Fruit fly (Drosophila melanogaster) whole organism, embryonic: ENCODE measurements around the gene CG43255.
A peak's percentile ranks its signal among the peaks of the same experiment; 100 is the strongest.

Experiments
- B-H1 ChIP-seq: fragments of 200-800 bp; sonication (Bioruptor generic); IDR thresholded peaks from 3 replicates; pipeline ENCODE4 v1.3.6; 2022; ENCODE audit warnings: missing biosample characterization, missing genetic modification characterization
- BtbVII ChIP-seq: fragments of 200-800 bp; sonication (Bioruptor generic); optimal IDR thresholded peaks from 3 replicates; lab custom pipeline; 2017; ENCODE audit warnings: missing biosample characterization, mild to moderate bottlenecking, missing genetic modification characterization
- CG10959 ChIP-seq: fragments of 200-800 bp; sonication (Bioruptor generic); IDR thresholded peaks from 2 replicates; pipeline ENCODE4 v1.3.6; 2022; ENCODE audit warnings: missing biosample characterization, missing genetic modification characterization
- CG12219 ChIP-seq: fragments of 200-800 bp; sonication (Bioruptor generic); optimal IDR thresholded peaks from 3 replicates; lab custom pipeline; 2018; ENCODE audit warnings: missing biosample characterization, mild to moderate bottlenecking, missing genetic modification characterization
- CG12744 ChIP-seq: fragments of 200-800 bp; sonication (Bioruptor generic); optimal IDR thresholded peaks from 2 replicates; lab custom pipeline; 2016; ENCODE audit warnings: missing biosample characterization, missing genetic modification characterization
- CG12769 ChIP-seq: fragments of 200-800 bp; sonication (Bioruptor generic); optimal IDR thresholded peaks from 2 replicates; lab custom pipeline; 2019; ENCODE audit warnings: missing biosample characterization, mild to moderate bottlenecking, missing genetic modification characterization, moderate library complexity
- CG13424 ChIP-seq: fragments of 200-800 bp; sonication (Bioruptor generic); optimal IDR thresholded peaks from 2 replicates; lab custom pipeline; 2019; ENCODE audit warnings: missing biosample characterization, mild to moderate bottlenecking, missing genetic modification characterization, moderate library complexity
- CG13894 ChIP-seq: fragments of 200-800 bp; sonication (Bioruptor generic); optimal IDR thresholded peaks from 3 replicates; lab custom pipeline; 2018; ENCODE audit warnings: missing biosample characterization, mild to moderate bottlenecking, missing genetic modification characterization, moderate library complexity
- CG15073 ChIP-seq: fragments of 200-800 bp; sonication (Bioruptor generic); optimal IDR thresholded peaks from 2 replicates; lab custom pipeline; 2016; ENCODE audit warnings: missing biosample characterization, missing genetic modification characterization
- CG15514 ChIP-seq: fragments of 200-800 bp; sonication (Bioruptor generic); optimal IDR thresholded peaks from 3 replicates; lab custom pipeline; 2017; ENCODE audit warnings: missing biosample characterization, missing genetic modification characterization, mild to moderate bottlenecking, moderate library complexity, missing genetic modification reagents
- CG17359 ChIP-seq: fragments of 200-800 bp; sonication (Bioruptor generic); optimal IDR thresholded peaks from 3 replicates; lab custom pipeline; 2018; ENCODE audit warnings: missing biosample characterization, mild to moderate bottlenecking, missing genetic modification characterization, moderate library complexity
- CG17829 ChIP-seq: fragments of 200-800 bp; optimal IDR thresholded peaks from 2 replicates; lab custom pipeline; 2019; ENCODE audit warnings: missing biosample characterization, mild to moderate bottlenecking, missing genetic modification characterization, moderate library complexity
- CG18262 ChIP-seq: fragments of 200-800 bp; optimal IDR thresholded peaks from 3 replicates; lab custom pipeline; 2019; ENCODE audit warnings: missing biosample characterization, mild to moderate bottlenecking, missing genetic modification characterization, moderate library complexity
- CG18476 ChIP-seq: fragments of 200-800 bp; sonication (Bioruptor generic); optimal IDR thresholded peaks from 2 replicates; lab custom pipeline; 2016; ENCODE audit warnings: missing biosample characterization, mild to moderate bottlenecking, missing genetic modification characterization
- CG18599 ChIP-seq: fragments of 200-800 bp; sonication (Bioruptor generic); optimal IDR thresholded peaks from 3 replicates; lab custom pipeline; 2017; ENCODE audit warnings: missing biosample characterization, missing genetic modification characterization, mild to moderate bottlenecking, moderate library complexity, missing genetic modification reagents
- CG18764 ChIP-seq: fragments of 200-800 bp; sonication (Bioruptor generic); optimal IDR thresholded peaks from 3 replicates; lab custom pipeline; 2016; ENCODE audit warnings: missing biosample characterization, missing genetic modification characterization
- CG2199 ChIP-seq: fragments of 200-800 bp; sonication (Bioruptor generic); IDR thresholded peaks from 3 replicates; pipeline ENCODE4 v1.3.6; 2022; ENCODE audit warnings: missing biosample characterization, missing genetic modification characterization
- CG3163 ChIP-seq: fragments of 200-800 bp; sonication (Bioruptor generic); optimal IDR thresholded peaks from 3 replicates; lab custom pipeline; 2016; ENCODE audit warnings: missing biosample characterization, missing genetic modification characterization
- CG3726 ChIP-seq: fragments of 200-800 bp; sonication (Bioruptor generic); IDR thresholded peaks from 3 replicates; pipeline ENCODE4, ENCODE4 v1.3.6; 2022; ENCODE audit warnings: missing biosample characterization, missing genetic modification characterization
- CG3838 ChIP-seq: fragments of 200-800 bp; sonication (Bioruptor generic); optimal IDR thresholded peaks from 3 replicates; lab custom pipeline; 2016; ENCODE audit warnings: missing biosample characterization, missing genetic modification characterization
- CG4404 ChIP-seq: fragments of 200-800 bp; sonication (Bioruptor generic); IDR thresholded peaks from 2 replicates; pipeline ENCODE4 v1.3.6; 2022; ENCODE audit warnings: missing biosample characterization, missing genetic modification characterization
- CG5180 ChIP-seq: fragments of 200-800 bp; sonication (Bioruptor generic); optimal IDR thresholded peaks from 3 replicates; lab custom pipeline; 2017; ENCODE audit warnings: missing biosample characterization, missing genetic modification characterization, mild to moderate bottlenecking, moderate library complexity, missing genetic modification reagents
- CG7372 ChIP-seq: fragments of 200-800 bp; sonication (Bioruptor generic); IDR thresholded peaks from 2 replicates; pipeline ENCODE4 v1.3.6; 2022; ENCODE audit warnings: missing biosample characterization, missing genetic modification characterization
- CG8290 ChIP-seq, 3 experiments: fragments of 200-800 bp; sonication (Bioruptor generic); optimal IDR thresholded peaks; 2 replicates each; lab custom pipeline; 2016 to 2019; ENCODE audit warnings: missing biosample characterization in 3 of 3, missing genetic modification characterization in 3 of 3, mild to moderate bottlenecking in 2 of 3, moderate library complexity in 1 of 3
- CG8924 ChIP-seq: fragments of 200-800 bp; optimal IDR thresholded peaks from 3 replicates; lab custom pipeline; 2019; ENCODE audit warnings: missing biosample characterization, mild to moderate bottlenecking, missing genetic modification characterization, moderate library complexity
- CG9727 ChIP-seq: fragments of 200-800 bp; sonication (Bioruptor generic); optimal IDR thresholded peaks from 3 replicates; lab custom pipeline; 2017; ENCODE audit warnings: missing biosample characterization, mild to moderate bottlenecking, missing genetic modification characterization
- HLH3B ChIP-seq: fragments of 200-800 bp; sonication (Bioruptor generic); IDR thresholded peaks from 2 replicates; pipeline ENCODE4 v1.3.6; 2022; ENCODE audit warnings: missing biosample characterization, missing genetic modification characterization
- HLHmδ ChIP-seq: fragments of 200-800 bp; sonication (Bioruptor generic); optimal IDR thresholded peaks from 2 replicates; lab custom pipeline; 2018; ENCODE audit warnings: missing biosample characterization, mild to moderate bottlenecking, missing genetic modification characterization, moderate library complexity
- HmgD ChIP-seq: fragments of 200-800 bp; sonication (Bioruptor generic); optimal IDR thresholded peaks from 3 replicates; lab custom pipeline; 2016; ENCODE audit warnings: missing biosample characterization, missing genetic modification characterization
- Lim3 ChIP-seq: fragments of 200-800 bp; sonication (Bioruptor generic); IDR thresholded peaks from 2 replicates; pipeline ENCODE4 v1.3.6; 2022; ENCODE audit warnings: missing biosample characterization, missing genetic modification characterization
- NC2α ChIP-seq: fragments of 200-800 bp; sonication (Bioruptor generic); optimal IDR thresholded peaks from 2 replicates; lab custom pipeline; 2016; ENCODE audit warnings: missing biosample characterization, missing genetic modification characterization
- NFAT ChIP-seq: fragments of 200-800 bp; sonication (Bioruptor generic); IDR thresholded peaks from 2 replicates; pipeline ENCODE4 v1.3.6; 2022; ENCODE audit warnings: missing biosample characterization, missing genetic modification characterization
- Oaz ChIP-seq: fragments of 200-800 bp; sonication (Bioruptor generic); IDR thresholded peaks from 2 replicates; pipeline ENCODE4 v1.3.6; 2022; ENCODE audit warnings: missing biosample characterization, missing genetic modification characterization
- Vsx1 ChIP-seq: fragments of 200-800 bp; sonication (Bioruptor generic); optimal IDR thresholded peaks from 2 replicates; lab custom pipeline; 2017; ENCODE audit warnings: missing biosample characterization, mild to moderate bottlenecking, missing genetic modification characterization, missing genetic modification reagents
- Xbp1 ChIP-seq: fragments of 200-800 bp; sonication (Bioruptor generic); optimal IDR thresholded peaks from 3 replicates; lab custom pipeline; 2016; ENCODE audit warnings: missing biosample characterization, mild to moderate bottlenecking, missing genetic modification characterization
- YL-1 ChIP-seq: fragments of 200-800 bp; sonication (Bioruptor generic); optimal IDR thresholded peaks from 3 replicates; lab custom pipeline; 2017; ENCODE audit warnings: missing biosample characterization, mild to moderate bottlenecking, missing genetic modification characterization
- az2 ChIP-seq: fragments of 200-800 bp; sonication (Bioruptor generic); optimal IDR thresholded peaks from 3 replicates; lab custom pipeline; 2016; ENCODE audit warnings: missing biosample characterization, missing genetic modification characterization
- danr ChIP-seq: fragments of 200-800 bp; sonication (Bioruptor generic); IDR thresholded peaks from 2 replicates; pipeline ENCODE4 v1.3.6; 2022; ENCODE audit warnings: missing biosample characterization, missing genetic modification characterization
- dmrt99B ChIP-seq: fragments of 200-800 bp; sonication (Bioruptor generic); optimal IDR thresholded peaks from 2 replicates; lab custom pipeline; 2018; ENCODE audit warnings: missing biosample characterization, mild to moderate bottlenecking, missing genetic modification characterization, moderate library complexity
- her ChIP-seq: fragments of 200-800 bp; sonication (Bioruptor generic); optimal IDR thresholded peaks from 2 replicates; lab custom pipeline; 2016; ENCODE audit warnings: missing biosample characterization, missing genetic modification characterization
- maf-S ChIP-seq: fragments of 200-800 bp; sonication (Bioruptor generic); optimal IDR thresholded peaks from 2 replicates; lab custom pipeline; 2016; ENCODE audit warnings: missing biosample characterization, missing genetic modification characterization
- mam ChIP-seq: fragments of 200-800 bp; sonication (Bioruptor generic); optimal IDR thresholded peaks from 3 replicates; lab custom pipeline; 2016; ENCODE audit warnings: missing biosample characterization, missing genetic modification characterization
- pum ChIP-seq: fragments of 200-800 bp; sonication (Bioruptor generic); optimal IDR thresholded peaks from 2 replicates; lab custom pipeline; 2016; ENCODE audit warnings: missing biosample characterization, missing genetic modification characterization
- row ChIP-seq: fragments of 200-800 bp; sonication (Bioruptor generic); IDR thresholded peaks from 3 replicates; pipeline ENCODE4 v1.3.6; 2022; ENCODE audit warnings: missing biosample characterization, missing genetic modification characterization
- slbo ChIP-seq: fragments of 200-800 bp; sonication (Bioruptor generic); IDR thresholded peaks from 2 replicates; pipeline ENCODE4 v1.3.6; 2022; ENCODE audit warnings: missing biosample characterization, missing genetic modification characterization
- slou ChIP-seq: fragments of 200-800 bp; sonication (Bioruptor generic); optimal IDR thresholded peaks from 3 replicates; lab custom pipeline; 2016; ENCODE audit warnings: missing biosample characterization, missing genetic modification characterization
- so ChIP-seq: fragments of 200-800 bp; sonication (Bioruptor generic); IDR thresholded peaks from 3 replicates; pipeline ENCODE4 v1.3.6; 2022; ENCODE audit warnings: missing biosample characterization, missing genetic modification characterization
- sqz ChIP-seq: fragments of 200-800 bp; sonication (Bioruptor generic); optimal IDR thresholded peaks from 3 replicates; lab custom pipeline; 2018; ENCODE audit warnings: missing biosample characterization, mild to moderate bottlenecking, missing genetic modification characterization
- zen ChIP-seq: fragments of 200-800 bp; sonication (Bioruptor generic); optimal IDR thresholded peaks from 3 replicates; lab custom pipeline; 2018; ENCODE audit warnings: missing biosample characterization, mild to moderate bottlenecking, missing genetic modification characterization, moderate library complexity

CG43255 gene

dm6 chrX:8894315-8895017, 29.3 kb upstream of the CG43255 start (continued):
- TF ChIP-seq CG18764 (GFP tag; lab: Kevin White, UChicago) (peak; percentile 71), Oaz (peak; percentile 21; the same call in 1 of the 2 replicates), slou (GFP tag; lab: Kevin White, UChicago) (no peak), NFAT (0 out of 2 replicates have a peak, but pooled peaks have one; percentile 9), CG8290 (GFP tag; optimal IDR thresholded peaks at IDR 0.05; lab: Kevin White, UChicago) (peak; percentile 66), CG8290 (tag; optimal IDR thresholded peaks at IDR 0.05; lab: Kevin White, UChicago) (peak in 1 of 2 experiments; percentile 63), Xbp1 (GFP tag; lab: Kevin White, UChicago) (peak; percentile 76), Vsx1 (GFP tag; lab: Kevin White, UChicago) (peak; percentile 74), CG17829 (tag; lab: Kevin White, UChicago) (peak; percentile 78), slbo (GFP tag; lab: Robert Waterston, UW) (peak; percentile 61), az2 (GFP tag; lab: Kevin White, UChicago) (peak; percentile 78), danr (GFP tag; lab: Robert Waterston, UW) (peak; percentile 52; the same call in 1 of the 2 replicates), CG9727 (GFP tag; lab: Kevin White, UChicago) (peak; percentile 75), pum (GFP tag; lab: Kevin White, UChicago) (peak; percentile 60), BtbVII (peak; percentile 40), NC2α (GFP tag; lab: Kevin White, UChicago) (no peak), CG8924 (peak; percentile 62), CG12219 (peak; percentile 58), B-H1 (peak; percentile 55; the same call in 2 of the 3 replicates), CG5180 (GFP tag; lab: Kevin White, UChicago) (peak; percentile 72), dmrt99B (tag; lab: Kevin White, UChicago) (peak; percentile 90), CG15073 (GFP tag; lab: Kevin White, UChicago) (peak; percentile 5), YL-1 (GFP tag; lab: Kevin White, UChicago) (peak; percentile 35), CG3726 (GFP tag; lab: Robert Waterston, UW) (no peak), CG18262 (peak; percentile 78), HLHmδ (no peak), sqz (GFP tag; lab: Kevin White, UChicago) (peak; percentile 98), maf-S (peak; percentile 35), zen (tag; lab: Kevin White, UChicago) (peak; percentile 63), HLH3B (GFP tag; lab: Robert Waterston, UW) (peak; percentile 74), CG18599 (GFP tag; lab: Kevin White, UChicago) (peak; percentile 75), CG4404 (GFP tag; lab: Robert Waterston, UW) (no peak), CG12744 (GFP tag; lab: Kevin White, UChicago) (peak; percentile 52), CG18476 (GFP tag; lab: Kevin White, UChicago) (peak; percentile 67), CG13894 (tag; lab: Kevin White, UChicago) (peak; percentile 15), CG7372 (GFP tag; lab: Robert Waterston, UW) (peak; percentile 56; the same call in 1 of the 2 replicates), CG13424 (tag; lab: Kevin White, UChicago) (peak; percentile 85), mam (GFP tag; lab: Kevin White, UChicago) (peak; percentile 50), CG17359 (tag; lab: Kevin White, UChicago) (peak; percentile 92), HmgD (no peak), row (peak; percentile 73), Lim3 (GFP tag; lab: Robert Waterston, UW) (0 out of 2 replicates have a peak, but pooled peaks have one; percentile 17), CG10959 (peak; percentile 52), CG3163 (no peak), her (GFP tag; lab: Kevin White, UChicago) (peak; percentile 18), CG2199 (GFP tag; lab: Robert Waterston, UW) (0 out of 3 replicates have a peak, but pooled peaks have one; percentile 66), so (GFP tag; lab: Robert Waterston, UW) (peak; percentile 62; the same call in 2 of the 3 replicates), CG12769 (peak; percentile 24), CG15514 (GFP tag; lab: Kevin White, UChicago) (peak; percentile 55), CG3838 (GFP tag; lab: Kevin White, UChicago) (peak; percentile 30)
